Worm (Caenorhabditis elegans) whole organism, late embryonic: ENCODE data around the gene lst-2.

Experiments
- ceh-31 ChIP-seq: sonication (generic microtip); optimal IDR thresholded peaks from 2 replicates; lab custom pipeline; 2016; ENCODE audit warnings: missing genetic modification characterization, missing compliant biosample characterization
- dmd-4 ChIP-seq: sonication (generic microtip); optimal IDR thresholded peaks from 2 replicates; lab custom pipeline; 2016; ENCODE audit warnings: borderline replicate concordance, missing genetic modification characterization, missing compliant biosample characterization
- fkh-6 ChIP-seq: sonication (generic microtip); optimal IDR thresholded peaks from 2 replicates; lab custom pipeline; 2016; ENCODE audit warnings: missing genetic modification characterization, missing compliant biosample characterization
- hlh-6 ChIP-seq: sonication (generic microtip); optimal IDR thresholded peaks from 2 replicates; lab custom pipeline; 2016; ENCODE audit warnings: missing genotype, missing genetic modification characterization, missing compliant biosample characterization
- mec-3 ChIP-seq: sonication (generic microtip); optimal IDR thresholded peaks from 2 replicates; lab custom pipeline; 2016; ENCODE audit warnings: borderline replicate concordance, missing genetic modification characterization, missing compliant biosample characterization
- nfya-1 ChIP-seq: sonication (generic microtip); optimal IDR thresholded peaks from 2 replicates; lab custom pipeline; 2017; ENCODE audit warnings: missing genetic modification characterization, mild to moderate bottlenecking, missing compliant biosample characterization, antibody characterized with exemption, moderate library complexity
- nhr-11 ChIP-seq: fragments of 150-350 bp; optimal IDR thresholded peaks from 2 replicates; lab custom pipeline; 2014; ENCODE audit warnings: missing biosample characterization, missing genetic modification characterization
- tbx-2 ChIP-seq: sonication (generic microtip); optimal IDR thresholded peaks from 2 replicates; lab custom pipeline; 2016; ENCODE audit warnings: missing genetic modification characterization, missing compliant biosample characterization
- unc-86 ChIP-seq: sonication (generic microtip); optimal IDR thresholded peaks from 2 replicates; lab custom pipeline; 2016; ENCODE audit warnings: missing genetic modification characterization, missing compliant biosample characterization

ce11 chrX:4409591-4410279, 26.6 kb upstream of the lst-2 start:
- TF ChIP-seq mec-3 (tag; lab: Kevin White, UChicago) (no peak), ceh-31 (tag; lab: Kevin White, UChicago) (no peak), unc-86 (tag; lab: Kevin White, UChicago) (no peak), tbx-2 (no peak), nfya-1 (no peak), fkh-6 (tag; lab: Kevin White, UChicago) (no peak), dmd-4 (tag; lab: Kevin White, UChicago) (no peak), nhr-11 (tag; lab: Kevin White, UChicago) (no peak), hlh-6 (tag; lab: Kevin White, UChicago) (no peak)
